Fruit fly (Drosophila melanogaster): Measurements from ENCODE around the gene Npc2h.

The Npc2h gene

DNA sequence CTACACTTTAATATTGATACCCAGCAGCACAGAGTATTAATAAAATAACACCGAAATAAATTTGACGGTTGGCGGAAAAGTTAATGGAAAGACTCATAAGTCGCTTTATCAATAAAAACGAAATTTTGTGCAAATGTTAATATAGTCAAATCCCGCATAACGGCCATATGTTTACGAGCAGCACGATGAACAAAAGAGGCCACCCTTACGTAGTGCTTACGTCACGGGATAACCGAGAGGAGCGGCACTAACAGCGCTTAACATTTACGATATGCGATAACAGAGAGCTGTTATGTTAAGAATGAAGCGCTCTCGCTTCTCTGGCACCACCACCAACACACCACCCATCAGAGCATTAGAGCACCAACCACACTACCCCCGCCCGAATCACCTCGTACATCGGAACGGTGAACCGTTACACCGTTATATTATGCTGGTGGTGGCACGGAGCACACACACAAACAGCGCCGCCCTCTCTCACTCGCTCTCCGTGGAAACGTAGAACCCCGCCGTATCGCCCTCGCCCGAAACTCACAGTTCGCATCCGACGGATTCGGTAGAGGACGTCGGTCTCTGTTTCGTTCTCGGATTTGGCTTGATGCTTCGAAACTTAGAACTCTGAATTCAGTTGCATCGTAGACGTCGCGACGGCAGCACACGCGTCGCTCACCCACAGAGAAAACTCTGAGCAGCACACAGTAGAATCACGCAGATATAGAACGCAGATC is 19.4 kb upstream of the Npc2h start, which contains the start of gene zfh1 (continued):
- TF ChIP-seq Neu2 (GFP tag; optimal IDR thresholded peaks at IDR 0.05; ENCODE audit: borderline replicate concordance) (no peak), H15 (GFP tag; IDR thresholded peaks at IDR 0.05) (no peak), CG8944 (GFP tag; optimal IDR thresholded peaks at IDR 0.05) (no peak), PHDP (tag; optimal IDR thresholded peaks at IDR 0.05) (no peak), Antp (GFP tag; optimal IDR thresholded peaks at IDR 0.05) (no peak), CG16863 (GFP tag; optimal IDR thresholded peaks at IDR 0.05) (no peak), CG8388 (GFP tag; optimal IDR thresholded peaks at IDR 0.05) (no peak), nau (GFP tag; optimal IDR thresholded peaks at IDR 0.05) (peak; percentile 14), Sin3A (optimal IDR thresholded peaks at IDR 0.05) (no peak), CG10543 (GFP tag; optimal IDR thresholded peaks at IDR 0.05) (peak; percentile 2), slou (GFP tag; optimal IDR thresholded peaks at IDR 0.05) (no peak), Jarid2 (GFP tag; optimal IDR thresholded peaks at IDR 0.05) (peak; percentile 94), gro (GFP tag; optimal IDR thresholded peaks at IDR 0.05) (peak; percentile 17), Pdp1 (GFP tag; optimal IDR thresholded peaks at IDR 0.05) (peak in 1 of 2 experiments; percentile 23), Bteb2 (GFP tag; optimal IDR thresholded peaks at IDR 0.05) (no peak), HmgD (GFP tag; optimal IDR thresholded peaks at IDR 0.05) (no peak), CG34224 (GFP tag; IDR thresholded peaks at IDR 0.05; ENCODE audit: partially characterized antibody) (no peak), lbe (GFP tag; optimal IDR thresholded peaks at IDR 0.05) (no peak), fd3F (GFP tag; optimal IDR thresholded peaks at IDR 0.05) (no peak), CG1832 (GFP tag; optimal IDR thresholded peaks at IDR 0.05) (peak; percentile 30), CG14014 (GFP tag; IDR thresholded peaks at IDR 0.05) (no peak), CG10267 (tag; optimal IDR thresholded peaks at IDR 0.05) (no peak), Nf-YA (GFP tag; IDR thresholded peaks at IDR 0.05) (no peak), tgo (GFP tag; IDR thresholded peaks at IDR 0.05) (no peak), Ssrp (tag; optimal IDR thresholded peaks at IDR 0.05) (no peak), CG3847 (GFP tag; IDR thresholded peaks at IDR 0.05) (no peak), pros (GFP tag; optimal IDR thresholded peaks at IDR 0.05) (peak; percentile 68), HmgZ (tag; optimal IDR thresholded peaks at IDR 0.05) (no peak), ro (GFP tag; IDR thresholded peaks at IDR 0.05) (no peak), cg (GFP tag; optimal IDR thresholded peaks at IDR 0.05) (peak; percentile 90), CG7963 (GFP tag; IDR thresholded peaks at IDR 0.05; ENCODE audit: partially characterized antibody) (no peak), Rx (GFP tag; IDR thresholded peaks at IDR 0.05) (no peak), CG17186 (GFP tag; optimal IDR thresholded peaks at IDR 0.05) (no peak), Dbx (GFP tag; IDR thresholded peaks at IDR 0.05) (0 out of 3 replicates have a peak, but pooled peaks have one; percentile 45), tin (GFP tag; optimal IDR thresholded peaks at IDR 0.05) (no peak), peb (GFP tag; IDR thresholded peaks at IDR 0.05) (no peak), CG8281 (tag; optimal IDR thresholded peaks at IDR 0.05) (no peak), pnt (GFP tag; optimal IDR thresholded peaks at IDR 0.05) (no peak), so (GFP tag; IDR thresholded peaks at IDR 0.05) (0 out of 3 replicates have a peak, but pooled peaks have one; percentile 31), abd-A (tag; optimal IDR thresholded peaks at IDR 0.05) (peak; percentile 74), Lim3 (GFP tag; IDR thresholded peaks at IDR 0.05) (no peak), gcm (GFP tag; optimal IDR thresholded peaks at IDR 0.05) (peak; percentile 89), Bgb (GFP tag; IDR thresholded peaks at IDR 0.05; ENCODE audit: partially characterized antibody) (peak; percentile 48; the same call in 1 of the 2 replicates), CG17359 (tag; optimal IDR thresholded peaks at IDR 0.05) (no peak), Sry-β (GFP tag; optimal IDR thresholded peaks at IDR 0.05) (no peak), CG3065 (GFP tag; optimal IDR thresholded peaks at IDR 0.05) (no peak), Nf-YC (tag; optimal IDR thresholded peaks at IDR 0.05) (peak; percentile 93), CHES-1-like (GFP tag; optimal IDR thresholded peaks at IDR 0.05) (no peak), D19B (GFP tag; optimal IDR thresholded peaks at IDR 0.05) (no peak), Ada2b (GFP tag; IDR thresholded peaks at IDR 0.05) (no peak)

Data from whole organism, embryonic.